Worm (Caenorhabditis elegans) whole organism, L4 larva: ENCODE data around the gene F33H1.4.

Experiments
- dmd-8 ChIP-seq: fragments of 200-800 bp; sonication (Bioruptor generic); IDR thresholded peaks from 2 replicates; pipeline ENCODE4 v1.3.6; 2022; ENCODE audit warnings: missing genetic modification characterization, missing compliant biosample characterization
- hlh-11 ChIP-seq: fragments of 200-800 bp; sonication (Bioruptor generic); optimal IDR thresholded peaks from 2 replicates; lab custom pipeline; 2018; ENCODE audit warnings: mild to moderate bottlenecking, missing genetic modification characterization, missing compliant biosample characterization
- lin-39 ChIP-seq: fragments of 150-350 bp; optimal IDR thresholded peaks from 2 replicates; lab custom pipeline; 2014; ENCODE audit warnings: missing biosample characterization, missing genetic modification reagents, missing genetic modification characterization
- pqm-1 ChIP-seq: sonication (generic microtip); optimal IDR thresholded peaks from 2 replicates; lab custom pipeline; 2017; ENCODE audit warnings: missing biosample characterization, missing genetic modification characterization
- set-16 ChIP-seq: fragments of 200-800 bp; sonication (Bioruptor generic); IDR thresholded peaks from 2 replicates; pipeline ENCODE4 v1.3.6; 2022; ENCODE audit warnings: missing genetic modification reagents, missing genetic modification characterization, missing compliant biosample characterization
- snpc-4 ChIP-seq: fragments of 150-350 bp; optimal IDR thresholded peaks from 2 replicates; lab custom pipeline; 2014; ENCODE audit warnings: missing biosample characterization, missing genetic modification characterization

DNA sequence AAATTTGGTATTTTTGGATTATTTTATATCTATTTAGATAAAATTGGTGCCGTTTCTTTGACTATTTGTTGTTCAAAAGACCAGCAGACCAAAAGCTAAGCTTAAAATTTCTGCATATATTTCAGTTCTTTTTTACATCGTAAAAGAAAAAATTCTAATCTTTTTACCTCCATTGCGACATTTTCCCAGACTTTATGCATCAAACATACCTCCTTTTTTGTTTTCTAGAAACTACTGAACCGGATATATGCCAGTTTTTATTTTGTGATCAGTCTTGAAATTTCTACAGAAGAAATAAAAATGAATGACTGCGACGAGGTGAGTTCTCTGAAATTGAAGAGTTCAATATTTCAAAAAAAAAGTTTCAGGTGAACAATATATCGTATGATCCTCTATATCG is 20.2 kb downstream of the F33H1.4 start, which contains the start of gene srb-6:
- TF ChIP-seq hlh-11, result no peak
- no peak for TF ChIP-seq set-16 (GFP tag; lab: Robert Waterston, UW)
- TF ChIP-seq dmd-8 (GFP tag; lab: Robert Waterston, UW), result no peak
- TF ChIP-seq snpc-4 (tag; lab: Kevin White, UChicago), result no peak
- TF ChIP-seq lin-39 (tag; lab: Kevin White, UChicago), result no peak
- TF ChIP-seq pqm-1 (tag; lab: Kevin White, UChicago), result no peak
